Worm (Caenorhabditis elegans): ENCODE measurements around the gene cyp-35A4.

DNA sequence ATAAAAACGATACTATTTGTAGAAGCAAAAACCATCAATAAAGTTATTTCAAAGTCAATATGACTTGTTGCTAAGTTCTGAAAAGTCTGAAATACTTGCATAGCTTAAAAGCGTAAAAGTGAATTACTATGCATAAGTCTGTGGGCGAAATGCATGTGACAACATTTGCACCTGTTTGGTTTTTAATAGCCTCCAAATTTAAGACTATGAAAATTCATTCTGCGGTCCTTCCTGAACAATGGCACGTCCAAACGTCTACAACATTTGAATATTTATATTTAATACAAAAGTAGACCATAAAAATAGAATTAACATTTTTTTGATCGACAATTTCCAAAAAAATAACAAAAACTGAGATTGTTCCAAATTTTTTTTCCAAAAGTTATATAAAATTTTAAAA, 9.6 kb upstream of the cyp-35A4 start, which contains the start of gene K09D9.14:
- TF ChIP-seq lin-13 (GFP tag; optimal IDR thresholded peaks at IDR 0.05) (no peak), snpc-4 (tag; optimal IDR thresholded peaks at IDR 0.05) (no peak), C16A3.4 (tag; optimal IDR thresholded peaks at IDR 0.05) (no peak), ets-5 (GFP tag; IDR thresholded peaks at IDR 0.05) (no peak), vab-15 (tag; optimal IDR thresholded peaks at IDR 0.05) (no peak), elt-2 (tag; optimal IDR thresholded peaks at IDR 0.05) (no peak), nhr-11 (tag; optimal IDR thresholded peaks at IDR 0.05) (no peak)

Data from whole organism, L1 larva.